Worm (Caenorhabditis elegans): Measurements from ENCODE around the gene srj-23.

Gene srj-23

ce11 chrV:1490874-1491273, 39.4 kb downstream of the srj-23 start:
- TF ChIP-seq dve-1 (tag; optimal IDR thresholded peaks at IDR 0.05), result peak; percentile 70

- no peak for TF ChIP-seq ttx-3 (tag; optimal IDR thresholded peaks at IDR 0.05)
These were observed 40.1 kb downstream of the srj-23 start, which contains the start of gene C38C3.6 for ce11 chrV:1491510-1491909. Gene C38C3.6, minus strand, starts transcription at chrV:1491610.

- TF ChIP-seq ceh-24 (tag; optimal IDR thresholded peaks at IDR 0.05), result no peak
- no peak for TF ChIP-seq tbx-7 (tag; optimal IDR thresholded peaks at IDR 0.05)
- no peak for TF ChIP-seq ceh-14 (tag; optimal IDR thresholded peaks at IDR 0.05)
- TF ChIP-seq pax-1 (tag; optimal IDR thresholded peaks at IDR 0.05), result no peak
- no peak for TF ChIP-seq ceh-9 (tag; optimal IDR thresholded peaks at IDR 0.05)
- no peak for TF ChIP-seq ref-2 (tag; optimal IDR thresholded peaks at IDR 0.05)
- TF ChIP-seq che-1 (tag; optimal IDR thresholded peaks at IDR 0.05), result no peak
- TF ChIP-seq syd-9 (tag; optimal IDR thresholded peaks at IDR 0.05), result no peak
- no peak for TF ChIP-seq unc-55 (GFP tag; optimal IDR thresholded peaks at IDR 0.05)
- no peak for TF ChIP-seq eyg-1 (tag; optimal IDR thresholded peaks at IDR 0.05)
- no peak for TF ChIP-seq K02D7.2 (tag; optimal IDR thresholded peaks at IDR 0.05)
These were observed 43.0 kb downstream of the srj-23 start, which contains the start of gene spig-7 for ce11 chrV:1494469-1494868. Gene spig-7, plus strand, starts transcription at chrV:1494769.

ce11 chrV:1495334-1495733, 43.9 kb downstream of the srj-23 start, which contains the start of gene C38C3.3:
Gene C38C3.3, plus strand, starts transcription at chrV:1495634.
- TF ChIP-seq unc-3 (GFP tag; conservative IDR thresholded peaks at IDR 0.05) (no peak), unc-3 (tag; optimal IDR thresholded peaks at IDR 0.05) (no peak), ceh-45 (GFP tag; IDR thresholded peaks at IDR 0.05) (no peak), pqm-1 (tag; optimal IDR thresholded peaks at IDR 0.05) (no peak), hlh-13 (GFP tag; optimal IDR thresholded peaks at IDR 0.05) (no peak), lim-6 (tag; optimal IDR thresholded peaks at IDR 0.05) (no peak), sox-4 (tag; optimal IDR thresholded peaks at IDR 0.05) (no peak), unc-86 (tag; optimal IDR thresholded peaks at IDR 0.05) (no peak), ceh-34 (tag; optimal IDR thresholded peaks at IDR 0.05) (no peak), nhr-11 (tag; optimal IDR thresholded peaks at IDR 0.05) (no peak)

- TF ChIP-seq dve-1 (tag; optimal IDR thresholded peaks at IDR 0.05) (no peak), ceh-48 (tag; optimal IDR thresholded peaks at IDR 0.05) (peak; percentile 16)
These were observed 44.3 kb downstream of the srj-23 start for ce11 chrV:1495752-1496151.

ce11 chrV:1499140-1499539, 47.7 kb downstream of the srj-23 start, which contains the start of gene sru-27:
Gene sru-27, plus strand, starts transcription at chrV:1499440.
- TF ChIP-seq pag-3 (tag; optimal IDR thresholded peaks at IDR 0.05; ENCODE audit: borderline replicate concordance), result no peak
- no peak for TF ChIP-seq ama-1 (optimal IDR thresholded peaks at IDR 0.05)
- TF ChIP-seq nhr-232 (tag; optimal IDR thresholded peaks at IDR 0.05), result no peak
- no peak for TF ChIP-seq ets-4 (tag; optimal IDR thresholded peaks at IDR 0.05)
- no peak for TF ChIP-seq sox-2 (GFP tag; IDR thresholded peaks at IDR 0.05)
- no peak for TF ChIP-seq ceh-2 (tag; optimal IDR thresholded peaks at IDR 0.05)
- no peak for TF ChIP-seq madf-2 (tag; optimal IDR thresholded peaks at IDR 0.05)
- TF ChIP-seq odd-2 (tag; optimal IDR thresholded peaks at IDR 0.05), result no peak
- no peak for TF ChIP-seq mec-3 (tag; optimal IDR thresholded peaks at IDR 0.05; ENCODE audit: borderline replicate concordance)
- no peak for TF ChIP-seq pros-1 (tag; optimal IDR thresholded peaks at IDR 0.05)
- no peak for TF ChIP-seq ttx-3 (tag; optimal IDR thresholded peaks at IDR 0.05)
